Fruit fly (Drosophila melanogaster) whole organism, wandering third instar larva: ENCODE measurements around the gene CG11178.

Source experiments
- CG9705 ChIP-seq: fragments of 200-800 bp; sonication (Bioruptor generic); optimal IDR thresholded peaks from 2 replicates; lab custom pipeline; 2018; ENCODE audit warnings: missing biosample characterization, mild to moderate bottlenecking, missing genetic modification characterization
- Dif ChIP-seq: fragments of 200-275, 200-300 bp; sonication (Bioruptor generic); optimal IDR thresholded peaks from 2 replicates; lab custom pipeline; 2018; ENCODE audit warnings: missing biosample characterization, missing genetic modification characterization; ENCODE audit not compliant: partially characterized antibody
- Sp1 ChIP-seq: fragments of 200-800 bp; sonication (Bioruptor generic); optimal IDR thresholded peaks from 3 replicates; lab custom pipeline; 2019; ENCODE audit warnings: missing biosample characterization, mild to moderate bottlenecking, missing genetic modification characterization, moderate library complexity
- brk ChIP-seq: fragments of 200-800 bp; sonication (Bioruptor generic); optimal IDR thresholded peaks from 2 replicates; lab custom pipeline; 2016; ENCODE audit warnings: missing biosample characterization, mild to moderate bottlenecking, missing genetic modification characterization

dm6 chrX:13633298-13633891 is 27.9 kb downstream of the CG11178 start:
- TF ChIP-seq Sp1 (GFP tag; lab: Kevin White, UChicago): no peak
- TF ChIP-seq CG9705 (GFP tag; lab: Kevin White, UChicago): no peak
- no peak for TF ChIP-seq brk (GFP tag; lab: Kevin White, UChicago)
- TF ChIP-seq Dif (GFP tag; lab: Kevin White, UChicago): no peak
